Fruit fly (Drosophila melanogaster): ENCODE measurements around the gene Lsp1beta.

The Lsp1beta gene

dm6 chr2L:867899-868605 is 30.2 kb upstream of the Lsp1beta start, which contains the start of gene aru (continued):
- TF ChIP-seq CG3726 (GFP tag; IDR thresholded peaks at IDR 0.05) = no peak
- TF ChIP-seq seq (GFP tag; IDR thresholded peaks at IDR 0.05) = 0 out of 2 replicates have a peak, but pooled peaks have one; percentile 15
- peak; percentile 96 for TF ChIP-seq CG4360 (GFP tag; IDR thresholded peaks at IDR 0.05)
- peak; percentile 76 to 82 for TF ChIP-seq Trl (optimal IDR thresholded peaks at IDR 0.05)
- no peak for TF ChIP-seq Trl (GFP tag; optimal IDR thresholded peaks at IDR 0.05)
- TF ChIP-seq fu2 (GFP tag; optimal IDR thresholded peaks at IDR 0.05) = no peak
- no peak for TF ChIP-seq HLH3B (GFP tag; IDR thresholded peaks at IDR 0.05)
- TF ChIP-seq repo (GFP tag; optimal IDR thresholded peaks at IDR 0.05) = peak; percentile 3
- TF ChIP-seq CG12155 (GFP tag; optimal IDR thresholded peaks at IDR 0.05) = no peak
- no peak for TF ChIP-seq Kr (GFP tag; optimal IDR thresholded peaks at IDR 0.05)
- TF ChIP-seq CG34376 (GFP tag; optimal IDR thresholded peaks at IDR 0.05) = peak; percentile 37
- TF ChIP-seq CG42726 (GFP tag; IDR thresholded peaks at IDR 0.05; ENCODE audit: partially characterized antibody) = no peak; the same call in 1 of the 2 replicates
- no peak for TF ChIP-seq CG4404 (GFP tag; IDR thresholded peaks at IDR 0.05)
- peak; percentile 61 for TF ChIP-seq gem (tag; optimal IDR thresholded peaks at IDR 0.05)
- no peak for TF ChIP-seq CG17186 (GFP tag; optimal IDR thresholded peaks at IDR 0.05)
- TF ChIP-seq HLH4C (GFP tag; IDR thresholded peaks at IDR 0.05; ENCODE audit: partially characterized antibody) = peak; percentile 21; the same call in 1 of the 3 replicates
- TF ChIP-seq CG10209 (GFP tag; optimal IDR thresholded peaks at IDR 0.05) = no peak
- no peak for TF ChIP-seq Sry-δ (GFP tag; optimal IDR thresholded peaks at IDR 0.05)
- TF ChIP-seq CG5245 (GFP tag; optimal IDR thresholded peaks at IDR 0.05) = peak; percentile 2
- no peak for TF ChIP-seq CG30403 (GFP tag; optimal IDR thresholded peaks at IDR 0.05)
- TF ChIP-seq jing (GFP tag; optimal IDR thresholded peaks at IDR 0.05) = no peak
- no peak for TF ChIP-seq CG7928 (GFP tag; optimal IDR thresholded peaks at IDR 0.05)
- TF ChIP-seq CG4617 (GFP tag; optimal IDR thresholded peaks at IDR 0.05; ENCODE audit: borderline replicate concordance) = no peak
- peak; percentile 9 for TF ChIP-seq Vsx1 (GFP tag; optimal IDR thresholded peaks at IDR 0.05)
- TF ChIP-seq CG3281 (GFP tag; optimal IDR thresholded peaks at IDR 0.05) = peak; percentile 42
- no peak for TF ChIP-seq slou (GFP tag; optimal IDR thresholded peaks at IDR 0.05)
- peak; percentile 55 for TF ChIP-seq cwo (GFP tag; optimal IDR thresholded peaks at IDR 0.05)
- no peak for TF ChIP-seq fd64A (GFP tag; optimal IDR thresholded peaks at IDR 0.05)
- TF ChIP-seq CG14965 (GFP tag; optimal IDR thresholded peaks at IDR 0.05; ENCODE audit: borderline replicate concordance) = no peak
- TF ChIP-seq eyg (GFP tag; optimal IDR thresholded peaks at IDR 0.05) = no peak
- TF ChIP-seq rib (GFP tag; IDR thresholded peaks at IDR 0.05) = no peak
- peak; percentile 55 for TF ChIP-seq CG2712 (tag; optimal IDR thresholded peaks at IDR 0.05)
- TF ChIP-seq dpn (GFP tag; optimal IDR thresholded peaks at IDR 0.05) = no peak
- peak; percentile 23 for TF ChIP-seq fd96Cb (tag; optimal IDR thresholded peaks at IDR 0.05)
- no peak for TF ChIP-seq mld (GFP tag; IDR thresholded peaks at IDR 0.05; ENCODE audit: partially characterized antibody)
- no peak for TF ChIP-seq al (GFP tag; IDR thresholded peaks at IDR 0.05)
- no peak; the same call in 2 of the 3 replicates for TF ChIP-seq B-H1 (GFP tag; IDR thresholded peaks at IDR 0.05)
- TF ChIP-seq vvl (GFP tag; IDR thresholded peaks at IDR 0.05) = peak; percentile 70; the same call in 1 of the 2 replicates
- no peak for TF ChIP-seq Side (GFP tag; optimal IDR thresholded peaks at IDR 0.05)
- TF ChIP-seq CG11085 (GFP tag; IDR thresholded peaks at IDR 0.05) = no peak
- TF ChIP-seq CG14710 (tag; optimal IDR thresholded peaks at IDR 0.05) = peak; percentile 23
- peak; percentile 16; the same call in 1 of the 2 replicates for TF ChIP-seq CG14014 (GFP tag; IDR thresholded peaks at IDR 0.05)
- TF ChIP-seq CG2199 (GFP tag; IDR thresholded peaks at IDR 0.05) = no peak
- TF ChIP-seq bbx (GFP tag; IDR thresholded peaks at IDR 0.05; ENCODE audit: partially characterized antibody) = 0 out of 2 replicates have a peak, but pooled peaks have one; percentile 16
- no peak for TF ChIP-seq CG11247 (GFP tag; IDR thresholded peaks at IDR 0.05)
- TF ChIP-seq chm (GFP tag; IDR thresholded peaks at IDR 0.05) = peak; percentile 53; the same call in 1 of the 2 replicates
- no peak for TF ChIP-seq CG3065 (GFP tag; optimal IDR thresholded peaks at IDR 0.05)
- peak in 1 of 2 experiments; percentile 49 for TF ChIP-seq bsh (GFP tag; optimal IDR thresholded peaks at IDR 0.05)
- TF ChIP-seq Chrac-16 (GFP tag; optimal IDR thresholded peaks at IDR 0.05) = no peak
- peak; percentile 68; the same call in 1 of the 3 replicates for TF ChIP-seq Dbx (GFP tag; IDR thresholded peaks at IDR 0.05)

Measured in whole organism, embryonic.